Worm (Caenorhabditis elegans) whole organism, L4 larva: ENCODE measurements around the gene F57C2.5.
A peak's percentile ranks its signal among the peaks of the same experiment; 100 is the strongest.

Experiments used
- D1046.2 ChIP-seq: fragments of 200-800 bp; sonication (Bioruptor generic); IDR thresholded peaks from 2 replicates; pipeline ENCODE4 v1.3.6; 2022; ENCODE audit warnings: missing genetic modification characterization, missing compliant biosample characterization
- F37D6.2 ChIP-seq: sonication (generic microtip); optimal IDR thresholded peaks from 2 replicates; lab custom pipeline; 2016; ENCODE audit warnings: mild to moderate bottlenecking, missing genetic modification characterization, missing compliant biosample characterization
- F44E2.7 ChIP-seq: fragments of 200-800 bp; sonication (Bioruptor generic); IDR thresholded peaks from 2 replicates; pipeline ENCODE4 v2.1.2; 2022; ENCODE audit warnings: missing genetic modification characterization, missing compliant biosample characterization
- R02D3.7 ChIP-seq: fragments of 150-350 bp; sonication (generic microtip); optimal IDR thresholded peaks from 3 replicates; lab custom pipeline; 2014; ENCODE audit warnings: missing biosample characterization, missing genetic modification characterization
- T26A8.4 ChIP-seq: fragments of 200-800 bp; sonication (Bioruptor generic); IDR thresholded peaks from 2 replicates; pipeline ENCODE4 v1.3.6; 2022; ENCODE audit warnings: missing genetic modification characterization, missing compliant biosample characterization
- aha-1 ChIP-seq: fragments of 150-350 bp; peaks from one replicate; lab custom pipeline; 2014; ENCODE audit warnings: missing biosample characterization, missing genetic modification characterization
- aly-2 ChIP-seq: sonication (generic microtip); optimal IDR thresholded peaks from 2 replicates; lab custom pipeline; 2018; ENCODE audit warnings: missing biosample characterization, missing genetic modification characterization
- ceh-32 ChIP-seq: sonication (generic microtip); optimal IDR thresholded peaks from 2 replicates; lab custom pipeline; 2016; ENCODE audit warnings: mild to moderate bottlenecking, missing genetic modification characterization, missing compliant biosample characterization; ENCODE audit not compliant: poor library complexity
- ceh-82 ChIP-seq: sonication (generic microtip); optimal IDR thresholded peaks from 2 replicates; lab custom pipeline; 2017; ENCODE audit warnings: missing biosample characterization, missing genetic modification characterization
- ces-1 ChIP-seq: fragments of 150-350 bp; sonication (generic microtip); optimal IDR thresholded peaks from 4 replicates; lab custom pipeline; 2014; ENCODE audit warnings: missing biosample characterization, missing genetic modification reagents, missing genetic modification characterization
- ctbp-1 ChIP-seq: fragments of 200-800 bp; sonication (Bioruptor generic); IDR thresholded peaks from 2 replicates; pipeline ENCODE4 v1.3.6; 2022; ENCODE audit warnings: missing genetic modification reagents, missing genetic modification characterization, missing compliant biosample characterization
- daf-12 ChIP-seq: fragments of 150-350 bp; optimal IDR thresholded peaks from 2 replicates; lab custom pipeline; 2014; ENCODE audit warnings: missing biosample characterization, missing genetic modification reagents, missing genetic modification characterization
- daf-16 ChIP-seq, 3 experiments: sonication (generic microtip); optimal IDR thresholded peaks; 2 replicates each; lab custom pipeline; 2016 to 2017; ENCODE audit warnings: missing genetic modification characterization in 3 of 3, missing genetic modification reagents in 3 of 3, mild to moderate bottlenecking in 2 of 3, missing compliant biosample characterization in 2 of 3, missing biosample characterization in 1 of 3, moderate library complexity in 1 of 3
- dmd-6 ChIP-seq: fragments of 200-800 bp; sonication (Bioruptor generic); IDR thresholded peaks from 2 replicates; pipeline ENCODE4 v1.3.6; 2022; ENCODE audit warnings: missing genetic modification reagents, missing genetic modification characterization, missing compliant biosample characterization
- dmd-8 ChIP-seq: fragments of 200-800 bp; sonication (Bioruptor generic); IDR thresholded peaks from 2 replicates; pipeline ENCODE4 v1.3.6; 2022; ENCODE audit warnings: missing genetic modification characterization, missing compliant biosample characterization
- dve-1 ChIP-seq: sonication (generic microtip); optimal IDR thresholded peaks from 2 replicates; lab custom pipeline; 2017; ENCODE audit warnings: antibody characterized with exemption, mild to moderate bottlenecking, missing genetic modification characterization, missing compliant biosample characterization; ENCODE audit not compliant: insufficient read depth
- egl-27 ChIP-seq: sonication (generic microtip); optimal IDR thresholded peaks from 3 replicates; lab custom pipeline; 2017; ENCODE audit warnings: missing biosample characterization, missing genetic modification reagents, missing genetic modification characterization
- egl-43 ChIP-seq: fragments of 200-800 bp; sonication (Bioruptor generic); IDR thresholded peaks from 2 replicates; pipeline ENCODE4 v1.3.6; 2022; ENCODE audit warnings: missing genetic modification reagents, missing genetic modification characterization, missing compliant biosample characterization
- fos-1 ChIP-seq: fragments of 150-350 bp; optimal IDR thresholded peaks from 2 replicates; lab custom pipeline; 2014; ENCODE audit warnings: missing biosample characterization, missing genetic modification characterization
- hlh-11 ChIP-seq: fragments of 200-800 bp; sonication (Bioruptor generic); optimal IDR thresholded peaks from 2 replicates; lab custom pipeline; 2018; ENCODE audit warnings: mild to moderate bottlenecking, missing genetic modification characterization, missing compliant biosample characterization
- lim-7 ChIP-seq: fragments of 200-800 bp; sonication (Bioruptor generic); IDR thresholded peaks from 2 replicates; pipeline ENCODE4 v1.3.6; 2022; ENCODE audit warnings: missing genetic modification characterization, missing compliant biosample characterization
- lin-1 ChIP-seq: fragments of 200-800 bp; sonication (Bioruptor generic); IDR thresholded peaks from 2 replicates; pipeline ENCODE4 v1.3.6; 2022; ENCODE audit warnings: missing genetic modification reagents, missing genetic modification characterization, missing compliant biosample characterization
- lin-29 ChIP-seq: fragments of 200-800 bp; sonication (Bioruptor generic); IDR thresholded peaks from 2 replicates; pipeline ENCODE4 v1.3.6; 2022; ENCODE audit warnings: missing genetic modification reagents, missing genetic modification characterization, missing compliant biosample characterization
- lin-38 ChIP-seq: fragments of 200-800 bp; sonication (Bioruptor generic); IDR thresholded peaks from 2 replicates; pipeline ENCODE4 v1.3.6; 2022; ENCODE audit warnings: missing genetic modification reagents, missing genetic modification characterization, missing compliant biosample characterization
- lin-39 ChIP-seq: fragments of 150-350 bp; optimal IDR thresholded peaks from 2 replicates; lab custom pipeline; 2014; ENCODE audit warnings: missing biosample characterization, missing genetic modification reagents, missing genetic modification characterization
- lir-3 ChIP-seq: sonication (generic microtip); optimal IDR thresholded peaks from 2 replicates; lab custom pipeline; 2016; ENCODE audit warnings: mild to moderate bottlenecking, missing genetic modification characterization, missing compliant biosample characterization
- madf-5 ChIP-seq, 2 experiments: fragments of 200-800 bp; sonication (Bioruptor generic); IDR thresholded peaks; 2 replicates each; pipeline ENCODE4 v1.3.6; 2022; ENCODE audit warnings: missing compliant biosample characterization in 2 of 2, missing genetic modification characterization in 2 of 2
- mdl-1 ChIP-seq, 2 experiments: fragments of 150-350 bp in 1 of 2; sonication (generic microtip) in 1 of 2; optimal IDR thresholded peaks; 2 replicates each; lab custom pipeline; 2014 to 2017; ENCODE audit warnings: missing biosample characterization in 2 of 2, missing genetic modification characterization in 2 of 2
- mdt-29 ChIP-seq: fragments of 200-800 bp; sonication (Bioruptor generic); IDR thresholded peaks from 2 replicates; pipeline ENCODE4 v1.3.6; 2022; ENCODE audit warnings: missing genetic modification reagents, missing genetic modification characterization, missing compliant biosample characterization
- mep-1 ChIP-seq: fragments of 150-350 bp; sonication (generic microtip); optimal IDR thresholded peaks from 3 replicates; lab custom pipeline; 2014; ENCODE audit warnings: missing biosample characterization, missing genetic modification characterization
- mxl-2 ChIP-seq: fragments of 200-800 bp; sonication (Bioruptor generic); conservative IDR thresholded peaks from 2 replicates; pipeline ENCODE4 v1.3.6; 2022; ENCODE audit warnings: missing genetic modification reagents, missing genetic modification characterization, missing compliant biosample characterization
- nhr-111 ChIP-seq: fragments of 200-800 bp; sonication (Bioruptor generic); optimal IDR thresholded peaks from 2 replicates; lab custom pipeline; 2018; ENCODE audit warnings: mild to moderate bottlenecking, missing genetic modification characterization, missing compliant biosample characterization
- nhr-41 ChIP-seq: fragments of 200-800 bp; sonication (Bioruptor generic); IDR thresholded peaks from 2 replicates; pipeline ENCODE4 v1.3.6; 2022; ENCODE audit warnings: missing genetic modification reagents, missing genetic modification characterization, missing compliant biosample characterization
- nhr-6 ChIP-seq: fragments of 150-350 bp; optimal IDR thresholded peaks from 2 replicates; lab custom pipeline; 2014; ENCODE audit warnings: missing biosample characterization, missing genetic modification characterization
- nhr-76 ChIP-seq: fragments of 150-350 bp; optimal IDR thresholded peaks from 2 replicates; lab custom pipeline; 2014; ENCODE audit warnings: missing biosample characterization, missing genetic modification characterization
- pqm-1 ChIP-seq: sonication (generic microtip); optimal IDR thresholded peaks from 2 replicates; lab custom pipeline; 2017; ENCODE audit warnings: missing biosample characterization, missing genetic modification characterization
- set-16 ChIP-seq: fragments of 200-800 bp; sonication (Bioruptor generic); IDR thresholded peaks from 2 replicates; pipeline ENCODE4 v1.3.6; 2022; ENCODE audit warnings: missing genetic modification reagents, missing genetic modification characterization, missing compliant biosample characterization
- snpc-1.2 ChIP-seq: fragments of 200-800 bp; sonication (Bioruptor generic); IDR thresholded peaks from 2 replicates; pipeline ENCODE4 v1.3.6; 2022; ENCODE audit warnings: missing genetic modification reagents, missing genetic modification characterization, missing compliant biosample characterization
- spr-1 ChIP-seq: sonication (generic microtip); optimal IDR thresholded peaks from 2 replicates; lab custom pipeline; 2016; ENCODE audit warnings: mild to moderate bottlenecking, missing genetic modification characterization, missing compliant biosample characterization
- unc-62 ChIP-seq, 3 experiments: fragments of 150-350 bp in 1 of 3; sonication (generic microtip); optimal IDR thresholded peaks in 2 of 3; peaks in 1 of 3; 1 replicate in 1 of 3; 2 replicates in 2 of 3; lab custom pipeline; 2014 to 2017; ENCODE audit warnings: missing biosample characterization in 3 of 3, missing genetic modification characterization in 3 of 3, missing genetic modification reagents in 3 of 3, missing genotype in 1 of 3
- vab-7 ChIP-seq: fragments of 200-800 bp; sonication (Bioruptor generic); IDR thresholded peaks from 2 replicates; pipeline ENCODE4 v1.3.6; 2022; ENCODE audit warnings: missing genetic modification reagents, missing genetic modification characterization, missing compliant biosample characterization
- zag-1 ChIP-seq: fragments of 150-350 bp; optimal IDR thresholded peaks from 2 replicates; lab custom pipeline; 2014; ENCODE audit warnings: missing biosample characterization, missing genetic modification characterization
- zfp-2 ChIP-seq: sonication (generic microtip); optimal IDR thresholded peaks from 2 replicates; lab custom pipeline; 2016; ENCODE audit warnings: mild to moderate bottlenecking, missing genetic modification characterization, missing compliant biosample characterization
- zip-2 ChIP-seq: fragments of 150-350 bp; optimal IDR thresholded peaks from 2 replicates; lab custom pipeline; 2014; ENCODE audit warnings: missing biosample characterization, missing genetic modification characterization

The F57C2.5 gene

DNA sequence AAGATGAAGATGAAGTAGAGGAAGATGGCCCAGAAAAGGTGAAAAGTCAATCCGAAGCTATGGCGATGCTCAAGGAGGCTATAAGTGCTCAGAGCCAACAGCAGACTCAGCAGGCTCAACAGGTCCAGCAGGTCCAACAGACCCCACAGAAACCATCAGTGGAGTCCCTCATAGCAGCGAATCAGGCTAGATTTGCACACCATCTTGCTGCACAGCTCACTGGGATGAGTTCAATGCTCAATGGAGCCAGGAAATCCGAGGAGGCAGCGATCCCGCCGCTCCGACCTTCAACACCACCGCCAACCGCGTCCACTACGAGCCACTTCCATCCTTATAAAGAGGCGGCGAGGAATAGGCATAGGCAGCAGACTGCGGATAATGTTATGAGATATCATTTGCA, 46.8 kb upstream of the F57C2.5 start:
- TF ChIP-seq mep-1 (no peak), nhr-76 (no peak), T26A8.4 (GFP tag; lab: Robert Waterston, UW) (0 out of 2 replicates have a peak, but pooled peaks have one; percentile 16), madf-5 (GFP tag; IDR thresholded peaks at IDR 0.05; lab: Robert Waterston, UW) (0 out of 4 replicates have a peak, but pooled peaks of 1 of the 2 experiments have one; percentile 64), lin-1 (GFP tag; lab: Robert Waterston, UW) (no peak), lin-38 (no peak), F44E2.7 (no peak), ceh-82 (tag; lab: Kevin White, UChicago) (no peak), set-16 (GFP tag; lab: Robert Waterston, UW) (peak; percentile 73), dmd-8 (0 out of 2 replicates have a peak, but pooled peaks have one; percentile 6), lim-7 (GFP tag; lab: Robert Waterston, UW) (no peak), nhr-6 (no peak), spr-1 (no peak), pqm-1 (tag; lab: Kevin White, UChicago) (no peak), dmd-6 (GFP tag; lab: Robert Waterston, UW) (no peak), lin-39 (no peak), lir-3 (no peak), lin-29 (GFP tag; lab: Robert Waterston, UW) (no peak), egl-43 (0 out of 2 replicates have a peak, but pooled peaks have one; percentile 63)
- TF ChIP-seq, all 104 proteins: peak for 5

DNA sequence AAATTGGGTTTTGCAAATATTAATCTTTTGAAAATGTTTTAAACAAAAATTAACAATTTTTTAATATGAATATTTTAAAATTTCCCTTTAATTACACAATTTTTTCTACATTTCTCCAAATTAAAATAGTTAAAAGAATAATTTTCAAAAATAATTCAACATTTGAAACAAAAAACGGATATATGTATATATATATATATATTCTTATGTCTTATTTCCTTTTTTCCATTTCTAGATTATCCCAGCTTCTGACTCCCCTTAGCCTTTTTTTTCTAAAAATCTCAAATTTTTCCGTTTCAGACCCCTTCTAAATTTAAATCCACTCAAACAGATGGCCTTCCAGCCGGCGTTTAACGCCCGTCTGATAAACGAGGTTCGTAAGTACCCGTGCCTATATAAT, 45.3 kb upstream of the F57C2.5 start, which contains the start of gene madf-5:
Gene madf-5 (plus strand): TSS at position 301 of the 400 bp plus-strand sequence.
- TF ChIP-seq egl-27 (tag; lab: Kevin White, UChicago): no peak
- no peak for TF ChIP-seq fos-1 (tag; lab: Kevin White, UChicago)
- no peak for TF ChIP-seq mep-1
- TF ChIP-seq nhr-111: no peak
- TF ChIP-seq D1046.2: no peak
- no peak for TF ChIP-seq zip-2 (tag; lab: Kevin White, UChicago)
- TF ChIP-seq lin-1 (GFP tag; lab: Robert Waterston, UW): no peak
- TF ChIP-seq R02D3.7 (tag; lab: Kevin White, UChicago): no peak
- no peak for TF ChIP-seq mxl-2 (GFP tag; lab: Robert Waterston, UW)

DNA sequence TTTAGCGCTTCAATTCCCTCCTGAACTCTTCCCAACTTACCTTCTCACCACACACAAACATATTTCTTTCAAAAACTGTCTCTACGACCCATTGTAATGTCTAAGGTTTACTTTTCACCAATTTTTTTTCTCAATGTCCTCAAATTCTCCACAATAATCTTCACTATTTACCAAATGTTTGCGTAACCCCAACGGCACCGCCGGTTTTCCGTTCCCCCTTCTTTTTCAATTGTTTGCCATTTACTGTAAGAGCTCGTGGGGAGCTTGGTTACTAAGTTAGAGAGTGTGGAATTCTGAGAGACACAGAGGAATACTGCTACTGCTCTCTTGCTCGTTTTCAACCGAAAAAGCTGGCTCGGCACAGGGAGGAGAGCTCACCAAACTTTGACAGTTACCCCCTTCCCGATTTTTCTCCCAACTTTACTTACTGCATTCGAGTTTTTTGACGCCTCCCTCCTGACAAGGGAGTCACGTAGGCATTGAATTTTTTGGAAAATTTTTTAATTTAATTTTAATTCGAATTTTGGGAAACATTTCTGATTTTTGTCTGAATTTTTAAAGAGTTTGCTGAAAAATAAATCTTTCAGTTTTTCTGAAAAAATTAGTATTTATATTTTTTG, 42.6 kb upstream of the F57C2.5 start:
- TF ChIP-seq dve-1 (tag; lab: Kevin White, UChicago) (no peak), ctbp-1 (GFP tag; lab: Robert Waterston, UW) (no peak), mxl-2 (GFP tag; lab: Robert Waterston, UW) (no peak), F44E2.7 (no peak), mdt-29 (no peak), madf-5 (GFP tag; IDR thresholded peaks at IDR 0.05; lab: Robert Waterston, UW) (peak; percentile 35 to 73; a peak in 2 of 4 replicates), F37D6.2 (tag; lab: Kevin White, UChicago) (no peak), egl-43 (0 out of 2 replicates have a peak, but pooled peaks have one; percentile 11), unc-62 (GFP tag; optimal IDR thresholded peaks at IDR 0.05 in 1 of 2; lab: Kevin White, UChicago) (peak in 1 of 2 experiments; percentile 86), unc-62 (tag; optimal IDR thresholded peaks at IDR 0.05; lab: Kevin White, UChicago) (no peak), mep-1 (no peak), mdl-1 (tag; optimal IDR thresholded peaks at IDR 0.05; lab: Kevin White, UChicago) (no peak), spr-1 (no peak), zfp-2 (tag; lab: Kevin White, UChicago) (no peak), aha-1 (tag; lab: Kevin White, UChicago) (peak; percentile 70), fos-1 (tag; lab: Kevin White, UChicago) (no peak), zag-1 (tag; lab: Kevin White, UChicago) (no peak), nhr-41 (no peak), aly-2 (tag; lab: Kevin White, UChicago) (no peak), daf-12 (tag; lab: Kevin White, UChicago) (no peak), daf-16 (GFP tag; optimal IDR thresholded peaks at IDR 0.05; lab: Kevin White, UChicago) (no peak), daf-16 (tag; optimal IDR thresholded peaks at IDR 0.05; lab: Kevin White, UChicago) (no peak), ceh-32 (tag; lab: Kevin White, UChicago) (no peak), hlh-11 (tag; lab: Kevin White, UChicago) (no peak), vab-7 (GFP tag; lab: Robert Waterston, UW) (no peak), lim-7 (GFP tag; lab: Robert Waterston, UW) (no peak), ces-1 (GFP tag; lab: Kevin White, UChicago) (no peak), snpc-1.2 (GFP tag; lab: Robert Waterston, UW) (no peak)
